Worm (Caenorhabditis elegans) whole organism, L4 larva: Measurements from ENCODE around the gene lgc-28.
"Not testable (repeated sequence)": the region's sequence is repeated elsewhere in the genome, so short reads cannot be mapped to it uniquely, and the experiment has no call there.

Experiments used
- F49E8.2 ChIP-seq: sonication (generic microtip); optimal IDR thresholded peaks from 2 replicates; lab custom pipeline; 2016; ENCODE audit warnings: missing compliant biosample characterization, mild to moderate bottlenecking, missing genetic modification characterization, borderline replicate concordance
- T20F7.1 ChIP-seq: fragments of 200-800 bp; sonication (Bioruptor generic); optimal IDR thresholded peaks from 2 replicates; lab custom pipeline; 2018; ENCODE audit warnings: mild to moderate bottlenecking, missing genetic modification characterization, missing compliant biosample characterization
- Y48G9A.11 ChIP-seq: fragments of 200-800 bp; sonication (Bioruptor generic); IDR thresholded peaks from 2 replicates; pipeline ENCODE4 v1.3.6; 2022; ENCODE audit warnings: missing genetic modification reagents, missing genetic modification characterization, missing compliant biosample characterization
- Y75B8A.6 ChIP-seq: fragments of 200-800 bp; sonication (Bioruptor generic); IDR thresholded peaks from 2 replicates; pipeline ENCODE4 v1.3.6; 2022; ENCODE audit warnings: missing genetic modification reagents, missing genetic modification characterization, missing compliant biosample characterization
- ceh-28 ChIP-seq: fragments of 150-350 bp; optimal IDR thresholded peaks from 2 replicates; lab custom pipeline; 2014; ENCODE audit warnings: missing biosample characterization, missing genetic modification reagents, missing genetic modification characterization
- ceh-82 ChIP-seq: sonication (generic microtip); optimal IDR thresholded peaks from 2 replicates; lab custom pipeline; 2017; ENCODE audit warnings: missing biosample characterization, missing genetic modification characterization
- ctbp-1 ChIP-seq: fragments of 200-800 bp; sonication (Bioruptor generic); IDR thresholded peaks from 2 replicates; pipeline ENCODE4 v1.3.6; 2022; ENCODE audit warnings: missing genetic modification reagents, missing genetic modification characterization, missing compliant biosample characterization
- daf-19 ChIP-seq: fragments of 200-800 bp; sonication (Bioruptor generic); conservative IDR thresholded peaks from 2 replicates; pipeline ENCODE4 v1.3.6; 2022; ENCODE audit warnings: missing genetic modification characterization, missing compliant biosample characterization
- dmd-6 ChIP-seq: fragments of 200-800 bp; sonication (Bioruptor generic); IDR thresholded peaks from 2 replicates; pipeline ENCODE4 v1.3.6; 2022; ENCODE audit warnings: missing genetic modification reagents, missing genetic modification characterization, missing compliant biosample characterization
- dmd-8 ChIP-seq: fragments of 200-800 bp; sonication (Bioruptor generic); IDR thresholded peaks from 2 replicates; pipeline ENCODE4 v1.3.6; 2022; ENCODE audit warnings: missing genetic modification characterization, missing compliant biosample characterization
- dpl-1 ChIP-seq: fragments of 150-350 bp; optimal IDR thresholded peaks from 2 replicates; lab custom pipeline; 2014; ENCODE audit warnings: missing biosample characterization, missing genetic modification reagents, missing genetic modification characterization
- egl-27 ChIP-seq: sonication (generic microtip); optimal IDR thresholded peaks from 3 replicates; lab custom pipeline; 2017; ENCODE audit warnings: missing biosample characterization, missing genetic modification reagents, missing genetic modification characterization
- hlh-11 ChIP-seq: fragments of 200-800 bp; sonication (Bioruptor generic); optimal IDR thresholded peaks from 2 replicates; lab custom pipeline; 2018; ENCODE audit warnings: mild to moderate bottlenecking, missing genetic modification characterization, missing compliant biosample characterization
- lin-38 ChIP-seq: fragments of 200-800 bp; sonication (Bioruptor generic); IDR thresholded peaks from 2 replicates; pipeline ENCODE4 v1.3.6; 2022; ENCODE audit warnings: missing genetic modification reagents, missing genetic modification characterization, missing compliant biosample characterization
- lsy-2 ChIP-seq, 2 experiments: fragments of 150-350 bp in 1 of 2; sonication (generic microtip) in 1 of 2; optimal IDR thresholded peaks; 2 replicates each; lab custom pipeline; 2014 to 2017; ENCODE audit warnings: missing biosample characterization in 2 of 2, missing genetic modification characterization in 2 of 2
- mdt-29 ChIP-seq: fragments of 200-800 bp; sonication (Bioruptor generic); IDR thresholded peaks from 2 replicates; pipeline ENCODE4 v1.3.6; 2022; ENCODE audit warnings: missing genetic modification reagents, missing genetic modification characterization, missing compliant biosample characterization
- mes-2 ChIP-seq: sonication (generic microtip); optimal IDR thresholded peaks from 2 replicates; lab custom pipeline; 2016; ENCODE audit warnings: missing genotype, mild to moderate bottlenecking, missing genetic modification characterization, missing compliant biosample characterization; ENCODE audit not compliant: poor library complexity, severe bottlenecking
- mxl-2 ChIP-seq: fragments of 200-800 bp; sonication (Bioruptor generic); conservative IDR thresholded peaks from 2 replicates; pipeline ENCODE4 v1.3.6; 2022; ENCODE audit warnings: missing genetic modification reagents, missing genetic modification characterization, missing compliant biosample characterization
- mxl-3 ChIP-seq: fragments of 200-800 bp; sonication (Bioruptor generic); optimal IDR thresholded peaks from 2 replicates; lab custom pipeline; 2018; ENCODE audit warnings: mild to moderate bottlenecking, missing genetic modification characterization, missing compliant biosample characterization
- nhr-111 ChIP-seq: fragments of 200-800 bp; sonication (Bioruptor generic); optimal IDR thresholded peaks from 2 replicates; lab custom pipeline; 2018; ENCODE audit warnings: mild to moderate bottlenecking, missing genetic modification characterization, missing compliant biosample characterization
- nhr-237 ChIP-seq: sonication (generic microtip); optimal IDR thresholded peaks from 2 replicates; lab custom pipeline; 2017; ENCODE audit warnings: missing biosample characterization, missing genetic modification characterization
- nhr-25 ChIP-seq: sonication (generic microtip); optimal IDR thresholded peaks from 2 replicates; lab custom pipeline; 2017; ENCODE audit warnings: missing genetic modification characterization, mild to moderate bottlenecking, missing compliant biosample characterization, antibody characterized with exemption, moderate library complexity, borderline replicate concordance; ENCODE audit not compliant: insufficient read depth
- nhr-28 ChIP-seq: fragments of 150-350 bp; optimal IDR thresholded peaks from 2 replicates; lab custom pipeline; 2014; ENCODE audit warnings: missing biosample characterization, missing genetic modification characterization
- nhr-42 ChIP-seq: fragments of 200-800 bp; sonication (Bioruptor generic); IDR thresholded peaks from 2 replicates; pipeline ENCODE4 v1.3.6; 2022; ENCODE audit warnings: missing genetic modification characterization, missing compliant biosample characterization
- pqm-1 ChIP-seq: sonication (generic microtip); optimal IDR thresholded peaks from 2 replicates; lab custom pipeline; 2017; ENCODE audit warnings: missing biosample characterization, missing genetic modification characterization
- saeg-2 ChIP-seq: fragments of 200-800 bp; sonication (Bioruptor generic); IDR thresholded peaks from 2 replicates; pipeline ENCODE4 v1.3.6; 2022; ENCODE audit warnings: missing genetic modification reagents, missing genetic modification characterization, missing compliant biosample characterization
- spr-3 ChIP-seq: fragments of 200-800 bp; sonication (Bioruptor generic); optimal IDR thresholded peaks from 2 replicates; lab custom pipeline; 2018; ENCODE audit warnings: mild to moderate bottlenecking, missing genetic modification characterization, missing compliant biosample characterization
- tra-1 ChIP-seq: fragments of 200-800 bp; sonication (Bioruptor generic); IDR thresholded peaks from 2 replicates; pipeline ENCODE4 v1.3.6; 2022; ENCODE audit warnings: missing genetic modification reagents, missing genetic modification characterization, missing compliant biosample characterization
- unc-62 ChIP-seq, 3 experiments: fragments of 150-350 bp in 1 of 3; sonication (generic microtip); optimal IDR thresholded peaks in 2 of 3; peaks in 1 of 3; 1 replicate in 1 of 3; 2 replicates in 2 of 3; lab custom pipeline; 2014 to 2017; ENCODE audit warnings: missing biosample characterization in 3 of 3, missing genetic modification characterization in 3 of 3, missing genetic modification reagents in 3 of 3, missing genotype in 1 of 3
- vab-7 ChIP-seq: fragments of 200-800 bp; sonication (Bioruptor generic); IDR thresholded peaks from 2 replicates; pipeline ENCODE4 v1.3.6; 2022; ENCODE audit warnings: missing genetic modification reagents, missing genetic modification characterization, missing compliant biosample characterization
- zag-1 ChIP-seq: fragments of 150-350 bp; optimal IDR thresholded peaks from 2 replicates; lab custom pipeline; 2014; ENCODE audit warnings: missing biosample characterization, missing genetic modification characterization
- zfp-2 ChIP-seq: sonication (generic microtip); optimal IDR thresholded peaks from 2 replicates; lab custom pipeline; 2016; ENCODE audit warnings: mild to moderate bottlenecking, missing genetic modification characterization, missing compliant biosample characterization
- zfp-3 ChIP-seq: fragments of 200-800 bp; sonication (Bioruptor generic); conservative IDR thresholded peaks from 2 replicates; pipeline ENCODE4 v1.3.6; 2022; ENCODE audit warnings: missing genetic modification reagents, missing genetic modification characterization, missing compliant biosample characterization
- zip-11 ChIP-seq: fragments of 200-800 bp; sonication (Bioruptor generic); IDR thresholded peaks from 2 replicates; pipeline ENCODE4 v1.3.6; 2022; ENCODE audit warnings: missing genetic modification characterization, missing compliant biosample characterization
- zip-2 ChIP-seq: fragments of 150-350 bp; optimal IDR thresholded peaks from 2 replicates; lab custom pipeline; 2014; ENCODE audit warnings: missing biosample characterization, missing genetic modification characterization
- ztf-7 ChIP-seq: fragments of 150-350 bp; optimal IDR thresholded peaks from 2 replicates; lab custom pipeline; 2014; ENCODE audit warnings: missing biosample characterization, missing genetic modification characterization

The lgc-28 gene

ce11 chrII:2631169-2631568, 6.3 kb downstream of the lgc-28 start, which contains the start of gene D2062.1:
Gene D2062.1 (plus strand): TSS chrII:2631469.
- no peak for TF ChIP-seq mes-2 (tag; lab: Kevin White, UChicago)
- TF ChIP-seq Y75B8A.6 (GFP tag; lab: Robert Waterston, UW), result no peak
- no peak for TF ChIP-seq egl-27 (tag; lab: Kevin White, UChicago)
- TF ChIP-seq zip-2 (tag; lab: Kevin White, UChicago), result no peak
- no peak for TF ChIP-seq zip-11 (GFP tag; lab: Robert Waterston, UW)
- no peak for TF ChIP-seq vab-7
- TF ChIP-seq nhr-111 (GFP tag; lab: Kevin White, UChicago), result no peak
- TF ChIP-seq unc-62 (GFP tag; optimal IDR thresholded peaks at IDR 0.05 in 1 of 2; lab: Kevin White, UChicago), result no peak
- TF ChIP-seq unc-62 (tag; optimal IDR thresholded peaks at IDR 0.05; lab: Kevin White, UChicago), result no peak
- TF ChIP-seq dmd-8, result no peak
- TF ChIP-seq, all 104 proteins: peak for 0

ce11 chrII:2637359-2637758, 12.5 kb downstream of the lgc-28 start, which contains the start of gene F22E5.21:
Gene F22E5.21 (minus strand): TSS chrII:2637459.
- TF ChIP-seq zfp-3, result no peak
- no peak for TF ChIP-seq ctbp-1 (GFP tag; lab: Robert Waterston, UW)
- TF ChIP-seq mxl-2 (GFP tag; lab: Robert Waterston, UW), result no peak
- no peak for TF ChIP-seq nhr-28
- no peak for TF ChIP-seq ceh-82
- no peak for TF ChIP-seq nhr-25 (tag; lab: Kevin White, UChicago)
- TF ChIP-seq mxl-3 (GFP tag; lab: Kevin White, UChicago), result no peak
- TF ChIP-seq mdt-29 (GFP tag; lab: Robert Waterston, UW), result no peak
- no peak for TF ChIP-seq dmd-6 (GFP tag; lab: Robert Waterston, UW)
- no peak for TF ChIP-seq Y48G9A.11 (GFP tag; lab: Robert Waterston, UW)
- no peak for TF ChIP-seq pqm-1 (tag; lab: Kevin White, UChicago)
- TF ChIP-seq, all 104 proteins: peak for 0

ce11 chrII:2638062-2638461, 13.2 kb downstream of the lgc-28 start, which contains the start of gene F22E5.9:
Gene F22E5.9 (plus strand): TSS chrII:2638388.
- TF ChIP-seq zag-1 (tag; lab: Kevin White, UChicago), result no peak
- TF ChIP-seq dpl-1 (GFP tag; lab: Kevin White, UChicago), result peak; percentile 86
- TF ChIP-seq T20F7.1 (GFP tag; lab: Kevin White, UChicago), result no peak
- TF ChIP-seq dmd-6 (GFP tag; lab: Robert Waterston, UW), result no peak
- TF ChIP-seq lin-38, result peak; percentile 89

- TF ChIP-seq hlh-11, nhr-237, ceh-28 (tag; lab: Kevin White, UChicago): not testable (repeated sequence)
These were observed 14.7 kb downstream of the lgc-28 start, which contains the start of gene F22E5.8 for ce11 chrII:2639401-2640088. Gene F22E5.8 (plus strand): TSS chrII:2640038.

ce11 chrII:2640982-2641381, 16.1 kb downstream of the lgc-28 start, which contains the start of gene F22E5.23:
Gene F22E5.23 (plus strand): TSS chrII:2641282.
- TF ChIP-seq saeg-2 (GFP tag; lab: Robert Waterston, UW) (no peak), ceh-82 (no peak), zfp-2 (tag; lab: Kevin White, UChicago) (no peak), nhr-42 (no peak), tra-1 (no peak), spr-3 (no peak), Y48G9A.11 (GFP tag; lab: Robert Waterston, UW) (no peak), daf-19 (GFP tag; lab: Robert Waterston, UW) (no peak), vab-7 (no peak), F49E8.2 (tag; lab: Kevin White, UChicago) (no peak), lsy-2 (tag; optimal IDR thresholded peaks at IDR 0.05; lab: Kevin White, UChicago) (no peak), ztf-7 (tag; lab: Kevin White, UChicago) (no peak)
